Worm (Caenorhabditis elegans) whole organism, L2 larva: ENCODE measurements around the gene C35A11.4.

ENCODE experiments used
- F13H6.1 ChIP-seq: sonication (generic microtip); optimal IDR thresholded peaks from 2 replicates; lab custom pipeline; 2016; ENCODE audit warnings: missing genetic modification characterization, missing compliant biosample characterization
- ZK546.5 ChIP-seq: sonication (generic microtip); optimal IDR thresholded peaks from 2 replicates; lab custom pipeline; 2017; ENCODE audit warnings: missing biosample characterization, missing genetic modification characterization
- ama-1 ChIP-seq: fragments of 150-350 bp; optimal IDR thresholded peaks from 2 replicates; lab custom pipeline; 2018; ENCODE audit warnings: inconsistent platforms
- blmp-1 ChIP-seq: sonication (generic microtip); optimal IDR thresholded peaks from 2 replicates; lab custom pipeline; 2017; ENCODE audit warnings: missing genetic modification characterization, mild to moderate bottlenecking, missing compliant biosample characterization, antibody characterized with exemption, moderate library complexity; ENCODE audit not compliant: insufficient read depth
- elt-3 ChIP-seq: sonication (generic microtip); optimal IDR thresholded peaks from 2 replicates; lab custom pipeline; 2017; ENCODE audit warnings: missing biosample characterization, missing genetic modification characterization
- lin-13 ChIP-seq: fragments of 150-350 bp; optimal IDR thresholded peaks from 2 replicates; lab custom pipeline; 2014; ENCODE audit warnings: missing biosample characterization, missing genetic modification reagents, missing genetic modification characterization
- lin-39 ChIP-seq: fragments of 150-350 bp; optimal IDR thresholded peaks from 2 replicates; lab custom pipeline; 2014; ENCODE audit warnings: missing biosample characterization, missing genetic modification reagents, missing genetic modification characterization
- nhr-10 ChIP-seq: sonication (generic microtip); optimal IDR thresholded peaks from 2 replicates; lab custom pipeline; 2017; ENCODE audit warnings: missing biosample characterization, missing genetic modification characterization
- nhr-21 ChIP-seq: fragments of 150-350 bp; optimal IDR thresholded peaks from 2 replicates; lab custom pipeline; 2014; ENCODE audit warnings: missing biosample characterization, missing genetic modification characterization
- snpc-4 ChIP-seq: fragments of 150-350 bp; optimal IDR thresholded peaks from 2 replicates; lab custom pipeline; 2014; ENCODE audit warnings: missing biosample characterization, missing genetic modification characterization
- unc-55 ChIP-seq: fragments of 150-350 bp; sonication (generic microtip); optimal IDR thresholded peaks from 3 replicates; lab custom pipeline; 2014; ENCODE audit warnings: missing biosample characterization, missing genetic modification reagents, missing genetic modification characterization
- unc-62 ChIP-seq: fragments of 150-350 bp; optimal IDR thresholded peaks from 2 replicates; lab custom pipeline; 2014; ENCODE audit warnings: missing biosample characterization, missing genetic modification reagents, missing genetic modification characterization

- TF ChIP-seq unc-55 (GFP tag; lab: Kevin White, UChicago) (no peak), nhr-10 (tag; lab: Kevin White, UChicago) (no peak), F13H6.1 (tag; lab: Kevin White, UChicago) (no peak), snpc-4 (tag; lab: Kevin White, UChicago) (no peak), unc-62 (GFP tag; lab: Kevin White, UChicago) (no peak), blmp-1 (tag; lab: Kevin White, UChicago) (peak; percentile 68), ZK546.5 (tag; lab: Kevin White, UChicago) (no peak), nhr-21 (tag; lab: Kevin White, UChicago) (peak; percentile 73), lin-39 (tag; lab: Kevin White, UChicago) (no peak), lin-13 (no peak), ama-1 (lab: Kevin White, UChicago) (no peak), elt-3 (tag; lab: Kevin White, UChicago) (no peak)
These were observed 32.1 kb upstream of the C35A11.4 start for ce11 chrV:5425008-5425407.
